Fruit fly (Drosophila melanogaster) whole organism, wandering third instar larva: ENCODE results near the gene CG43339.

ENCODE experiments used
- Mio ChIP-seq: sonication (Bioruptor generic); optimal IDR thresholded peaks from 2 replicates; lab custom pipeline; 2016; ENCODE audit warnings: missing biosample characterization, missing genetic modification characterization
- Vsx2 ChIP-seq: fragments of 200-300, 225-300 bp; sonication (Bioruptor generic); optimal IDR thresholded peaks from 2 replicates; lab custom pipeline; 2018; ENCODE audit warnings: missing biosample characterization, missing genetic modification characterization; ENCODE audit not compliant: partially characterized antibody
- dsf ChIP-seq: sonication (Bioruptor generic); optimal IDR thresholded peaks from 2 replicates; lab custom pipeline; 2016; ENCODE audit warnings: missing biosample characterization, missing genetic modification characterization, borderline replicate concordance
- psq ChIP-seq: fragments of 200-800 bp; sonication (Bioruptor generic); optimal IDR thresholded peaks from 3 replicates; lab custom pipeline; 2017; ENCODE audit warnings: missing biosample characterization, mild to moderate bottlenecking, missing genetic modification characterization, moderate library complexity

dm6 chr2L:18693877-18694723 lies 21.0 kb upstream of the CG43339 start:
- TF ChIP-seq psq (GFP tag; lab: Kevin White, UChicago) = peak; percentile 79
- TF ChIP-seq Mio (GFP tag; lab: Kevin White, UChicago) = no peak
- no peak for TF ChIP-seq dsf (GFP tag; lab: Kevin White, UChicago)
- no peak for TF ChIP-seq Vsx2 (GFP tag; lab: Kevin White, UChicago)
